Fruit fly (Drosophila melanogaster) whole organism, embryonic: ENCODE results near the gene Nepl3.

Experiments used
- Ada2b ChIP-seq: fragments of 200-800 bp; sonication (Bioruptor generic); IDR thresholded peaks from 2 replicates; pipeline ENCODE4 v1.3.6; 2022; ENCODE audit warnings: missing biosample characterization, missing genetic modification characterization
- Asciz ChIP-seq: fragments of 200-800 bp; sonication (Bioruptor generic); optimal IDR thresholded peaks from 2 replicates; lab custom pipeline; 2017; ENCODE audit warnings: missing biosample characterization, mild to moderate bottlenecking, missing genetic modification characterization, missing genetic modification reagents
- Awh ChIP-seq: fragments of 200-800 bp; sonication (Bioruptor generic); IDR thresholded peaks from 2 replicates; pipeline ENCODE4, ENCODE4 v1.3.6; 2022; ENCODE audit warnings: missing biosample characterization, missing genetic modification characterization
- B-H2 ChIP-seq: fragments of 200-800 bp; sonication (Bioruptor generic); optimal IDR thresholded peaks from 2 replicates; lab custom pipeline; 2018; ENCODE audit warnings: missing biosample characterization, mild to moderate bottlenecking, missing genetic modification characterization
- CG10431 ChIP-seq: fragments of 200-800 bp; sonication (Bioruptor generic); optimal IDR thresholded peaks from 3 replicates; lab custom pipeline; 2018; ENCODE audit warnings: missing biosample characterization, mild to moderate bottlenecking, missing genetic modification characterization
- CG10543 ChIP-seq: fragments of 200-800 bp; sonication (Bioruptor generic); optimal IDR thresholded peaks from 3 replicates; lab custom pipeline; 2017; ENCODE audit warnings: missing biosample characterization, mild to moderate bottlenecking, missing genetic modification characterization, moderate library complexity
- CG11504 ChIP-seq: fragments of 200-800 bp; sonication (Bioruptor generic); optimal IDR thresholded peaks from 3 replicates; lab custom pipeline; 2019; ENCODE audit warnings: missing biosample characterization, mild to moderate bottlenecking, missing genetic modification characterization, moderate library complexity
- CG12071 ChIP-seq: fragments of 200-800 bp; sonication (Bioruptor generic); optimal IDR thresholded peaks from 3 replicates; lab custom pipeline; 2018; ENCODE audit warnings: missing biosample characterization, mild to moderate bottlenecking, missing genetic modification characterization
- CG12219 ChIP-seq: fragments of 200-800 bp; sonication (Bioruptor generic); optimal IDR thresholded peaks from 3 replicates; lab custom pipeline; 2018; ENCODE audit warnings: missing biosample characterization, mild to moderate bottlenecking, missing genetic modification characterization
- CG15011 ChIP-seq: fragments of 200-800 bp; sonication (Bioruptor generic); optimal IDR thresholded peaks from 3 replicates; lab custom pipeline; 2018; ENCODE audit warnings: missing biosample characterization, mild to moderate bottlenecking, missing genetic modification characterization
- CG15269 ChIP-seq: fragments of 200-800 bp; sonication (Bioruptor generic); optimal IDR thresholded peaks from 2 replicates; lab custom pipeline; 2018; ENCODE audit warnings: missing biosample characterization, mild to moderate bottlenecking, missing genetic modification characterization, moderate library complexity
- CG15479 ChIP-seq: fragments of 200-800 bp; sonication (Bioruptor generic); optimal IDR thresholded peaks from 3 replicates; lab custom pipeline; 2019; ENCODE audit warnings: missing biosample characterization, mild to moderate bottlenecking, missing genetic modification characterization, moderate library complexity
- CG16815 ChIP-seq: fragments of 200-800 bp; sonication (Bioruptor generic); optimal IDR thresholded peaks from 3 replicates; lab custom pipeline; 2017; ENCODE audit warnings: missing biosample characterization, mild to moderate bottlenecking, missing genetic modification characterization
- CG17385 ChIP-seq: fragments of 200-800 bp; sonication (Bioruptor generic); optimal IDR thresholded peaks from 3 replicates; lab custom pipeline; 2018; ENCODE audit warnings: missing biosample characterization, mild to moderate bottlenecking, missing genetic modification characterization
- CG17912 ChIP-seq: fragments of 200-800 bp; sonication (Bioruptor generic); optimal IDR thresholded peaks from 2 replicates; lab custom pipeline; 2018; ENCODE audit warnings: missing biosample characterization, mild to moderate bottlenecking, missing genetic modification characterization
- CG1792 ChIP-seq: fragments of 200-800 bp; sonication (Bioruptor generic); optimal IDR thresholded peaks from 2 replicates; lab custom pipeline; 2016; ENCODE audit warnings: missing biosample characterization, missing genetic modification characterization
- CG18599 ChIP-seq: fragments of 200-800 bp; sonication (Bioruptor generic); optimal IDR thresholded peaks from 3 replicates; lab custom pipeline; 2017; ENCODE audit warnings: missing biosample characterization, missing genetic modification characterization, mild to moderate bottlenecking, moderate library complexity, missing genetic modification reagents
- CG2678 ChIP-seq: fragments of 200-800 bp; sonication (Bioruptor generic); optimal IDR thresholded peaks from 3 replicates; lab custom pipeline; 2019; ENCODE audit warnings: missing biosample characterization, mild to moderate bottlenecking, missing genetic modification characterization, moderate library complexity
- CG3065 ChIP-seq: fragments of 200-800 bp; sonication (Bioruptor generic); optimal IDR thresholded peaks from 2 replicates; lab custom pipeline; 2016; ENCODE audit warnings: missing biosample characterization, missing genetic modification characterization
- CG31224 ChIP-seq: fragments of 200-800 bp; sonication (Bioruptor generic); IDR thresholded peaks from 2 replicates; pipeline ENCODE4 v1.3.6; 2022; ENCODE audit warnings: missing biosample characterization, missing genetic modification characterization
- CG31365 ChIP-seq: fragments of 200-800 bp; sonication (Bioruptor generic); optimal IDR thresholded peaks from 2 replicates; lab custom pipeline; 2018; ENCODE audit warnings: missing biosample characterization, mild to moderate bottlenecking, missing genetic modification characterization
- CG32532 ChIP-seq: fragments of 200-800 bp; sonication (Bioruptor generic); IDR thresholded peaks from 2 replicates; pipeline ENCODE4 v1.3.6; 2022; ENCODE audit warnings: missing biosample characterization, missing genetic modification characterization
- CG34376 ChIP-seq: fragments of 200-800 bp; sonication (Bioruptor generic); optimal IDR thresholded peaks from 2 replicates; lab custom pipeline; 2018; ENCODE audit warnings: missing biosample characterization, mild to moderate bottlenecking, missing genetic modification characterization
- CG6854 ChIP-seq: fragments of 200-800 bp; sonication (Bioruptor generic); optimal IDR thresholded peaks from 3 replicates; lab custom pipeline; 2017; ENCODE audit warnings: missing biosample characterization, mild to moderate bottlenecking, missing genetic modification characterization
- CrebB ChIP-seq: fragments of 200-800 bp; sonication (Bioruptor generic); optimal IDR thresholded peaks from 3 replicates; lab custom pipeline; 2018; ENCODE audit warnings: missing biosample characterization, mild to moderate bottlenecking, missing genetic modification characterization
- Dek ChIP-seq: fragments of 200-800 bp; sonication (Bioruptor generic); optimal IDR thresholded peaks from 3 replicates; lab custom pipeline; 2019; ENCODE audit warnings: missing biosample characterization, mild to moderate bottlenecking, missing genetic modification characterization, moderate library complexity
- Dp ChIP-seq: fragments of 200-800 bp; sonication (Bioruptor generic); optimal IDR thresholded peaks from 2 replicates; lab custom pipeline; 2018; ENCODE audit warnings: missing biosample characterization, mild to moderate bottlenecking, missing genetic modification characterization, moderate library complexity
- Dref ChIP-seq: fragments of 200-800 bp; sonication (Bioruptor generic); IDR thresholded peaks from 2 replicates; pipeline ENCODE4 v1.3.6; 2022; ENCODE audit warnings: missing biosample characterization, missing genetic modification characterization
- Drgx ChIP-seq: fragments of 200-800 bp; sonication (Bioruptor generic); IDR thresholded peaks from 2 replicates; pipeline ENCODE4 v1.3.6; 2022; ENCODE audit warnings: missing biosample characterization, missing genetic modification characterization
- HHEX ChIP-seq: fragments of 200-800 bp; sonication (Bioruptor generic); optimal IDR thresholded peaks from 3 replicates; lab custom pipeline; 2017; ENCODE audit warnings: missing biosample characterization, mild to moderate bottlenecking, missing genetic modification characterization, missing genetic modification reagents
- Hmr ChIP-seq: fragments of 200-800 bp; sonication (Bioruptor generic); optimal IDR thresholded peaks from 3 replicates; lab custom pipeline; 2017; ENCODE audit warnings: mild to moderate bottlenecking, missing biosample characterization, missing genetic modification reagents, missing genetic modification characterization
- Lpt ChIP-seq: fragments of >200 bp; optimal IDR thresholded peaks from 2 replicates; lab custom pipeline; 2018; ENCODE audit warnings: missing biosample characterization, missing genetic modification characterization
- Med ChIP-seq: fragments of 200-800 bp; sonication (Bioruptor generic); peaks from one replicate; lab custom pipeline; 2016; ENCODE audit warnings: missing biosample characterization, missing genetic modification characterization, mild to moderate bottlenecking, inconsistent platforms, moderate library complexity
- Meics ChIP-seq: fragments of 200-800 bp; sonication (Bioruptor generic); optimal IDR thresholded peaks from 2 replicates; lab custom pipeline; 2017; ENCODE audit warnings: missing biosample characterization, mild to moderate bottlenecking, missing genetic modification characterization
- Trl ChIP-seq, 3 experiments: fragments of >200 bp in 2 of 3; fragments of 200-800 bp in 1 of 3; sonication (Bioruptor generic) in 1 of 3; optimal IDR thresholded peaks; 2 replicates in 1 of 3; 3 replicates in 2 of 3; lab custom pipeline; 2016 to 2017; ENCODE audit warnings: missing biosample characterization in 1 of 3, missing genetic modification characterization in 1 of 3
- caup ChIP-seq: fragments of 200-800 bp; sonication (Bioruptor generic); optimal IDR thresholded peaks from 3 replicates; lab custom pipeline; 2017; ENCODE audit warnings: missing biosample characterization, mild to moderate bottlenecking, missing genetic modification characterization, moderate library complexity; ENCODE audit not compliant: severe bottlenecking
- ci ChIP-seq: fragments of 200-800 bp; sonication (Bioruptor generic); IDR thresholded peaks from 3 replicates; pipeline ENCODE4 v1.3.6; 2022; ENCODE audit warnings: missing biosample characterization, missing genetic modification characterization
- cwo ChIP-seq: fragments of 200-800 bp; sonication (Bioruptor generic); optimal IDR thresholded peaks from 3 replicates; lab custom pipeline; 2017; ENCODE audit warnings: missing biosample characterization, missing genetic modification characterization, mild to moderate bottlenecking, moderate library complexity, missing genetic modification reagents
- gsb ChIP-seq: fragments of 200-800 bp; sonication (Bioruptor generic); IDR thresholded peaks from 2 replicates; pipeline ENCODE4 v1.3.6; 2022; ENCODE audit warnings: missing biosample characterization, missing genetic modification characterization
- her ChIP-seq: fragments of 200-800 bp; sonication (Bioruptor generic); optimal IDR thresholded peaks from 2 replicates; lab custom pipeline; 2016; ENCODE audit warnings: missing biosample characterization, missing genetic modification characterization
- kah ChIP-seq: fragments of 200-800 bp; sonication (Bioruptor generic); optimal IDR thresholded peaks from 2 replicates; lab custom pipeline; 2018; ENCODE audit warnings: missing biosample characterization, mild to moderate bottlenecking, missing genetic modification characterization
- lab ChIP-seq: fragments of 200-800 bp; sonication (Bioruptor generic); optimal IDR thresholded peaks from 3 replicates; lab custom pipeline; 2017; ENCODE audit warnings: missing biosample characterization, missing genetic modification characterization, mild to moderate bottlenecking, moderate library complexity, missing genetic modification reagents
- nom ChIP-seq: fragments of 200-800 bp; sonication (Bioruptor generic); optimal IDR thresholded peaks from 2 replicates; lab custom pipeline; 2017; ENCODE audit warnings: missing biosample characterization, missing genetic modification characterization, mild to moderate bottlenecking, moderate library complexity, missing genetic modification reagents
- odd ChIP-seq: fragments of 200-800 bp; sonication (Bioruptor generic); optimal IDR thresholded peaks from 2 replicates; lab custom pipeline; 2017; ENCODE audit warnings: missing biosample characterization, mild to moderate bottlenecking, missing genetic modification characterization
- onecut ChIP-seq: fragments of 200-800 bp; sonication (Bioruptor generic); IDR thresholded peaks from 2 replicates; pipeline ENCODE4 v1.3.6; 2022; ENCODE audit warnings: missing biosample characterization, missing genetic modification characterization
- pfk ChIP-seq: fragments of 200-800 bp; sonication (Bioruptor generic); optimal IDR thresholded peaks from 2 replicates; lab custom pipeline; 2018; ENCODE audit warnings: missing biosample characterization, mild to moderate bottlenecking, missing genetic modification characterization, moderate library complexity
- ranshi ChIP-seq: fragments of 200-800 bp; sonication (Bioruptor generic); IDR thresholded peaks from 2 replicates; pipeline ENCODE4 v1.3.6; 2022; ENCODE audit warnings: missing biosample characterization, missing genetic modification characterization
- stc ChIP-seq: fragments of 200-800 bp; sonication (Bioruptor generic); IDR thresholded peaks from 2 replicates; pipeline ENCODE4 v1.3.6; 2022; ENCODE audit warnings: missing biosample characterization, missing genetic modification characterization
- unpg ChIP-seq: fragments of 200-800 bp; sonication (Bioruptor generic); optimal IDR thresholded peaks from 3 replicates; lab custom pipeline; 2018; ENCODE audit warnings: missing biosample characterization, mild to moderate bottlenecking, missing genetic modification characterization, moderate library complexity

Nepl3 gene

dm6 chr2L:5096761-5097160, 38.7 kb upstream of the Nepl3 start:
- TF ChIP-seq ranshi (peak; percentile 17; the same call in 1 of the 2 replicates), gsb (GFP tag; lab: Robert Waterston, UW) (no peak), CG10431 (GFP tag; lab: Kevin White, UChicago) (peak; percentile 52), nom (GFP tag; lab: Kevin White, UChicago) (peak; percentile 55), Dref (GFP tag; lab: Robert Waterston, UW) (no peak), Hmr (peak; percentile 55), CG18599 (GFP tag; lab: Kevin White, UChicago) (peak; percentile 81), CG2678 (tag; lab: Kevin White, UChicago) (peak; percentile 24), CG17385 (peak; percentile 36), Ada2b (GFP tag; lab: Robert Waterston, UW) (no peak), CG31365 (tag; lab: Kevin White, UChicago) (peak; percentile 69), CrebB (tag; lab: Kevin White, UChicago) (peak; percentile 33), lab (GFP tag; lab: Kevin White, UChicago) (peak; percentile 84), CG32532 (GFP tag; lab: Robert Waterston, UW) (peak; percentile 23; the same call in 1 of the 2 replicates), CG34376 (GFP tag; lab: Kevin White, UChicago) (peak; percentile 91), Med (GFP tag; lab: Kevin White, UChicago) (peak; percentile 80), B-H2 (GFP tag; lab: Kevin White, UChicago) (peak; percentile 64), unpg (GFP tag; lab: Kevin White, UChicago) (peak; percentile 24), CG12071 (GFP tag; lab: Kevin White, UChicago) (peak; percentile 86), cwo (GFP tag; lab: Kevin White, UChicago) (peak; percentile 39), Drgx (GFP tag; lab: Robert Waterston, UW) (no peak), Lpt (no peak), CG16815 (no peak), stc (GFP tag; lab: Robert Waterston, UW) (0 out of 2 replicates have a peak, but pooled peaks have one; percentile 29), odd (GFP tag; lab: Kevin White, UChicago) (peak; percentile 66), Awh (GFP tag; lab: Robert Waterston, UW) (peak; percentile 23; the same call in 1 of the 2 replicates), Dek (tag; lab: Kevin White, UChicago) (no peak), Dp (GFP tag; lab: Kevin White, UChicago) (no peak), CG12219 (peak; percentile 36), HHEX (peak; percentile 58), CG1792 (GFP tag; lab: Kevin White, UChicago) (no peak), CG15479 (GFP tag; lab: Kevin White, UChicago) (no peak), CG3065 (GFP tag; lab: Kevin White, UChicago) (no peak), ci (GFP tag; lab: Robert Waterston, UW) (peak; percentile 67; the same call in 2 of the 3 replicates), pfk (GFP tag; lab: Kevin White, UChicago) (peak; percentile 73), onecut (GFP tag; lab: Robert Waterston, UW) (peak; percentile 98), Asciz (GFP tag; lab: Kevin White, UChicago) (peak; percentile 14), her (GFP tag; lab: Kevin White, UChicago) (peak; percentile 16), caup (GFP tag; lab: Kevin White, UChicago) (peak; percentile 72), CG15011 (GFP tag; lab: Kevin White, UChicago) (no peak), CG15269 (tag; lab: Kevin White, UChicago) (peak; percentile 24), Trl (optimal IDR thresholded peaks at IDR 0.05; lab: Kevin White, UChicago) (peak; percentile 33 to 34), Trl (GFP tag; optimal IDR thresholded peaks at IDR 0.05; lab: Kevin White, UChicago) (peak; percentile 23), CG11504 (tag; lab: Kevin White, UChicago) (peak; percentile 12), CG17912 (peak; percentile 2), CG6854 (peak; percentile 81), CG31224 (GFP tag; lab: Robert Waterston, UW) (no peak), Meics (GFP tag; lab: Kevin White, UChicago) (peak; percentile 69), CG10543 (GFP tag; lab: Kevin White, UChicago) (peak; percentile 56), kah (GFP tag; lab: Kevin White, UChicago) (peak; percentile 41)
